Fruit fly (Drosophila melanogaster): ENCODE results near the gene CG7878.

DNA sequence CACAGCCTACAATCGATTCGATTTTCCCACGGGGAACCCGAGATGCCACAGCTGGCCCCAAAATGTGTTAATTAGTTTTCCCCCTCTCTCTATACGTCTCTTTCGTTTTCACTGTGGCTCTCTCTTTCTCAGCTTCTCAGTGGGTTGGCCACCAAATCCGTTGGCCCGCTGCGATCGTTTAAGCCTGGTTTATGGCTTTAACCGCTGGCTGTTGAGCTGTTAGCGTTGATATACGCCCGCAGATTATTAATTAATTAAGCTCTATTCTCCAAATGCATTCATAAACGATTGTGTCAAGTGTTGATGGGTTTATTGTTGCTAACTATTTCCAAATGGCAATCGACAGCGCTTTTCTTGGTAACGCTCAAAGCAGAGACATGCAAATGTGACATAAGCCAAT lies 35.8 kb downstream of the CG7878 start:
- TF ChIP-seq CG15710 (tag; optimal IDR thresholded peaks at IDR 0.05) (no peak), CG8159 (tag; optimal IDR thresholded peaks at IDR 0.05) (no peak), CG8301 (tag; optimal IDR thresholded peaks at IDR 0.05) (no peak), EcR (GFP tag; optimal IDR thresholded peaks at IDR 0.05) (no peak), Ets98B (GFP tag; IDR thresholded peaks at IDR 0.05) (no peak), CG10348 (GFP tag; IDR thresholded peaks at IDR 0.05) (no peak), CG17806 (tag; optimal IDR thresholded peaks at IDR 0.05) (no peak), gl (tag; optimal IDR thresholded peaks at IDR 0.05) (no peak), Snoo (tag; optimal IDR thresholded peaks at IDR 0.05) (no peak), CG32121 (GFP tag; IDR thresholded peaks at IDR 0.05) (no peak), CG9948 (tag; optimal IDR thresholded peaks at IDR 0.05) (no peak), CG13204 (GFP tag; optimal IDR thresholded peaks at IDR 0.05) (no peak), D1 (tag; optimal IDR thresholded peaks at IDR 0.05) (no peak), CG34367 (tag; optimal IDR thresholded peaks at IDR 0.05) (no peak)
